Fruit fly (Drosophila melanogaster): ENCODE measurements around the gene Lip1.

The Lip1 gene

dm6 chr2L:10701499-10702062 is at the start of gene Lip1:
Gene Lip1 (minus strand): TSS chr2L:10701544.
- no peak for TF ChIP-seq noc (tag; optimal IDR thresholded peaks at IDR 0.05)

dm6 chr2L:10749607-10750467 is 48.5 kb upstream of the Lip1 start:
- no peak for TF ChIP-seq noc (tag; optimal IDR thresholded peaks at IDR 0.05)

dm6 chr2L:10748218-10748617 is 46.9 kb upstream of the Lip1 start:
- TF ChIP-seq noc (tag; optimal IDR thresholded peaks at IDR 0.05): no peak

DNA sequence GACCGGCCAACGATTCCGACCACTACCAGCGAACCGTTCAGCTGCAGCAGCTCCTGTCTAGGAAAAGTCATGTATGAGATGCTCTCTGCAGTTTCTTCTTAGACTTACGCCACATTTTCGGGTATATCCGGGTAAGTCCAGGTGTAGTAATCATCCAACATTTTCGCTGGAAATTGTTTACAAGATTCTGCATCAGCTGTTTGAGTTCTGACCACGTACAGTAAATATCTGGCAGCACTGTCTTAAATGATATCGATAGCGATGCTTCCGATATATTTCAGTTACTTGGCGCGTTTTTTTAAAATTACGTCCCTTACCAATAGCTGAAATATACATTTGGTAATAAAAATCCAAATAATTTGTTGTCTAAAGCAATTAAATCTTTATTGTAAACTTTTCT is 42.4 kb upstream of the Lip1 start, which contains the start of gene CG6729:
CG6729 (minus strand) TSS at position 222 of the 400 bp plus-strand sequence.
- no peak for TF ChIP-seq noc (tag; optimal IDR thresholded peaks at IDR 0.05)

dm6 chr2L:10736993-10737756 is 35.8 kb upstream of the Lip1 start, which contains the start of the genes Vha16-5 and CG12299:
Gene Vha16-5 (minus strand): TSS chr2L:10737043.
Gene CG12299 (plus strand): TSS chr2L:10737345.
- no peak for TF ChIP-seq noc (tag; optimal IDR thresholded peaks at IDR 0.05)

dm6 chr2L:10735923-10736322 is 34.6 kb upstream of the Lip1 start, which contains the start of gene Nup107:
Gene Nup107 (minus strand): TSS chr2L:10736071.
- no peak for TF ChIP-seq noc (tag; optimal IDR thresholded peaks at IDR 0.05)

DNA sequence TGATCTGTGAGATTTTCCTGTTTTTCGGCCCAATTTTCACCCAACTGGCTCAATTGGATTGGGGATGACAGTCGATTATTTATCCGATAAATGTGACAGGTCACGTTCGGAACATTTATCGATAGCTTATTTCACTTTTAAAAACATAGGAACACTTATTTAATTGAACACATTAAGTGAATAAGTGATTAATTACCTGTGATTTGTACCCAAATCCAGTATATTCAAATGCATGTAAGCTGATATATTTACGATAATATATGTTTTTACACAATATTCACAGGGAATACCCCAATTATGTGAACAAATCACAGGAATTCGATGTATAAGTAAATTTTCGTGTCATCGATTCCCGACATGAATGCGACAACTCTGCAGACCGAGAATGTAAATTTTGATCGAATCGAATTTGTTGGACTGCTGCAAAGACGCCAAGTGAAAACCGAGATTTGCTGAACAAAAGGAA is 31.0 kb upstream of the Lip1 start, which contains the start of the genes EMC3 and Dpy-30L1:
EMC3 (minus strand) TSS at position 81 of the 466 bp plus-strand sequence.
Dpy-30L1 (plus strand) TSS at position 311 of the 466 bp plus-strand sequence.
- TF ChIP-seq noc (tag; optimal IDR thresholded peaks at IDR 0.05): no peak

DNA sequence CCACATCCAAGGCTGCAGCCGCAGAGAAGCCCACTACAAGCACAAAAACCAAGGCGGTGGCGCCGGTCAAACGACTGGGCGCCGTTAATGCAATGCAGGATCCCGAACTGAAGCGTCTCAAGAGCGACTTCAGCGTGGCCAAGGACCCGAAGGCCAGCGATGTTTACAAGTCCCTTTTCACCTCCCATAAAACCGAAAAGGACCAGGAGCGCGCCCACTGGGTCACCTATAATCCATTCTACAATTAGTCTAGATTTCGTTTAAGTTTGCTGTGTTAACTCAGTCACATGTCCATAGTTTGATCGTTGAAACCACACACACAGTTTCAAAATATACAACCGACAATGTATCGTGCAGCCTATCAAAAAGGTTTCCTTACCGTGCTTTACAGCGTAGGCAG is 28.6 kb upstream of the Lip1 start, which contains the start of gene CG17118:
CG17118 (plus strand) TSS at position 301 of the 400 bp plus-strand sequence.
- TF ChIP-seq noc (tag; optimal IDR thresholded peaks at IDR 0.05): no peak

DNA sequence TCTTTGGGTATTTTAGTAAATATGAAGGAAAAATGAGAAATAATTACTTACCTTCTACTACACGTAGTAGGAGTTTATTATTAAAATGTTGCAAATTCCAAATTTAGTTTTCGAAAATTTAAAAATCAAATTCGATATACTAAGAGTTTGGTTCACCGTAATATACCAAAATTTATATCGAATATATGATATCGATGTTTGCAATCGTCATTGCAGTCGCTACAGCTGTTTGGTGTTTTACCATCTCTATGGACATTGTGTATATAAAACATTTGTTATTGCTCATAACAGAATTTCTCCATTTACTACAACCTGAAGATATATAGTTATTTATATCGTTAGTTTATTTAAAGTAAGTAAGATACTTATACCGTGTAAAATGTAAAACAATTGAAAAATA is 27.4 kb upstream of the Lip1 start, which contains the start of gene CG6443:
CG6443 (plus strand) TSS at position 228 of the 400 bp plus-strand sequence.
- no peak for TF ChIP-seq noc (tag; optimal IDR thresholded peaks at IDR 0.05)

DNA sequence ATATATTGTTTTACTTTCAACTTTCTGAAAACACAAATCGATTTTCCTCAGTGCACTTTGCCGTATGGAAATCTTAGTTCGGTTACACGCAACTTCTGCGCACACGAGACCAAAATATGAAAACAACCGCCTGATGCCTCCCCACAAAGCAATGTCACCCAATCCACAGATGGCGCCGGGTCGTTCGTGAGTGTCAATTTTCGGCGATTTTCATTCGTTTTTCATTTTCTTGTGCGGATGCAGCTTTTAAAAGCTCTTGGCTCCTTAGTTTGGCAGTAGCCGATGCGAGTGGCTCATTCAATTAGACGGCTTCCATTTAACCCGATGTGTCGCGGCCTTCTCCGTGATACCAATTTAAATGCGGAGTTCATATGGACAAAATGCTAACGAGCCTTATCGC is 22.6 kb upstream of the Lip1 start, which contains the start of gene CG6431:
CG6431 (plus strand) TSS at position 301 of the 400 bp plus-strand sequence.
- no peak for TF ChIP-seq noc (tag; optimal IDR thresholded peaks at IDR 0.05)

DNA sequence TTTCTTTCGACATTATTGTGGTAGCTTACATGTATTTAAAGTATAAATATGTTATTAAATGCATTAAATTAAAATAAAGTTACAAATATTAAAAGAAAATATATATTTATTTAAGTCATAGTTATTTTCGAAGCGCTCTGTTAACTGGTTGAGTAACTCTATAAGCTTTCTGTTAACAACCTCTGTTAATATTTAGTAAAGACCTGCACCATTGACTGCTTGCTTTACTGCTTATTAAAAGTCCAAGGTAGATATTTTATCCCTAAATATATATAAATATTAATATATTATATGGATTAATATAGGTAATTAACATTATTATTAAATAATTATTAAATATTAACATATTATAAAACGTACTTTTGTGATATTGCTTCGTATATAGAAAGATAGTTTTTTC is 20.2 kb upstream of the Lip1 start:
- no peak for TF ChIP-seq noc (tag; optimal IDR thresholded peaks at IDR 0.05)

- no peak for TF ChIP-seq noc (tag; optimal IDR thresholded peaks at IDR 0.05)
Observed at dm6 chr2L:10711221-10711620, 9.9 kb upstream of the Lip1 start.

- no peak for TF ChIP-seq noc (tag; optimal IDR thresholded peaks at IDR 0.05)
Observed at dm6 chr2L:10709353-10709752, 8.0 kb upstream of the Lip1 start, which contains the start of gene Lip2. Gene Lip2 (minus strand): TSS chr2L:10709453.

- no peak for TF ChIP-seq noc (tag; optimal IDR thresholded peaks at IDR 0.05)
Observed at dm6 chr2L:10708089-10708488, 6.7 kb upstream of the Lip1 start.

DNA sequence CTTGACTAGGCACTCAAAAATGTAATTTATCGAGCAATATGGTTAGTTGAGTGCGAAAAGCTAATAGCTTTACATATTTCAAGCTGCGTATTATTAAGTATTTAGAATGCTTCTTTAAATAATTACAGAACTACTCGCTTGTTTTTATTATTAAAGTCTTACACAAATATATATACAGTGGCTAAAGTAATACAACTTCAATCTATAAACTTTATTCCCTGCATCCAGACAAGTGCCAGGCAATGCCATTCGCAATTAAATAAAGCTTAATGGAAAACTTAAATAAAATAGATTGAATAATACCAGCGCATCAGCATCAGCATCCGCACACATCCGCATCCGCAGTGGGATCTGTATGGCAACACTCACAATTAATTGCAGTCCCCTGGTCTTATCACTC is 4.9 kb upstream of the Lip1 start:
- no peak for TF ChIP-seq noc (tag; optimal IDR thresholded peaks at IDR 0.05)

DNA sequence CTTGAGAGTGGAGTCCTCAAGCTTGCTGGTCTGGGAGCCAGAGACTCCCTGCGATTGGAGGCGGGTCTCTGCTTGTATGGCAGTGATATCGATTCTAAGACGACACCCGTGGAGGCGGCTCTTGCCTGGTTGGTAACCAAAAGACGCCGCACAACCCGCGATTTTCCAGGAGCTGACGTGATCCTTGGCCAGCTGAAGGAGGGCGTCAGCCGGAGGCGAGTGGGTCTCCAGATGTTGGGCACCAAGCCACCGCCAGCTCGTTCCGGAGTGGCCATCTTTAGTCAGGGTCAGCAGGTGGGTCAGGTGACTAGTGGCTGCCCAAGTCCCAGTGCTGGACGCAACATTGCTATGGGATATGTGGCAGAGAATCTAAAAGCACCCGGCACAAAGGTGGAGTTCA is 3.1 kb upstream of the Lip1 start:
- no peak for TF ChIP-seq noc (tag; optimal IDR thresholded peaks at IDR 0.05)
